Fruit fly (Drosophila melanogaster): ENCODE data around the gene Es2.

Es2 gene

dm6 chrX:8464378-8465036 lies 3.2 kb downstream of the Es2 start, which contains the start of gene Sptr:
Gene Sptr (minus strand): TSS chrX:8464438.
- TF ChIP-seq CG17801 (GFP tag; optimal IDR thresholded peaks at IDR 0.05; ENCODE audit: partially characterized antibody), result no peak

DNA sequence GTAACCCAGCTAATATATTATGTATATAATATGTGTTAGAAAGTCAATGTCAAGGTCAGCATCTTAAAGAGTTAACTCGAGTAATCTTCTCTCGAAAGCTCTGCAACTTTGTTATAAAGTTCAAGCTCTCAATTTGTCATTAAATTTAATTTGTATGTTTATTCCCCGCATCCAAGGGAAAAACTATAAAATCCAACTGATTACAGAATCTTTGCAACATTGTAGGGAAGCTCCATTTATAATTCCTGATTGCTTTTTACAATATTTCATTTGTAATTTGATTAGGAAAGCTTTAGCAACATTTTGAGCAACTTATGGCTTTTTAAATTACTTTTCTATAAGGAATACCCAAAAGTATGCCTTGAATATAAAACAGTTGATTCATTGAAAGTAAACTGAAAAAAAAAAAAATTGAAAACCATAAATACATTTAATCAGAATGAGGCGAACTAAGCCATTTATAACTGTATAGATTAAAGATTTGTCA lies 5.5 kb downstream of the Es2 start:
- no peak for TF ChIP-seq CG17801 (GFP tag; optimal IDR thresholded peaks at IDR 0.05; ENCODE audit: partially characterized antibody)

dm6 chrX:8468962-8469459 lies 7.7 kb downstream of the Es2 start, which contains the start of gene CG12116:
Gene CG12116 (minus strand): TSS chrX:8469012.
- no peak for TF ChIP-seq CG17801 (GFP tag; optimal IDR thresholded peaks at IDR 0.05; ENCODE audit: partially characterized antibody)

DNA sequence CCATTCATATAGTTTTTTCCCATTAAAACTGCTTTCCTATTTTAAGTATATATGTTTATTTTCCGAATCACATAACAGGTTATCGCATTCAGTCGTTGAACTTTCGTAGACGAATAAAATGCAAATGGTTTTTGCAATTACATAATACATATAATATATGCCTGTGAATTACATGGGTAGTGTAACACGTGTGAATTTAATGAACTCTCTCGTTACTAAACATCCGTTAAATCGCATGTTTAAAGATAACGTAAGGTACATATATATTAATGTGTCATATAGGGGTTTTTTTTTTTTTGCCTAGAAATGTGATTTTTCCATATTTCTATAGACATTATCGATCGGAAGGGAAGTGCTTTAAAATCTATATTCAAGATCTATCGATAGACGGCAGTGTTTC lies 8.3 kb downstream of the Es2 start:
- no peak for TF ChIP-seq CG17801 (GFP tag; optimal IDR thresholded peaks at IDR 0.05; ENCODE audit: partially characterized antibody)

dm6 chrX:8470588-8470987 lies 9.3 kb downstream of the Es2 start, which contains the start of gene Cp7Fa:
Gene Cp7Fa (plus strand): TSS chrX:8470888.
- no peak for TF ChIP-seq CG17801 (GFP tag; optimal IDR thresholded peaks at IDR 0.05; ENCODE audit: partially characterized antibody)

dm6 chrX:8473339-8473887 lies 12.1 kb downstream of the Es2 start, which contains the start of gene Cp7Fb:
Gene Cp7Fb (plus strand): TSS chrX:8473837.
- TF ChIP-seq CG17801 (GFP tag; optimal IDR thresholded peaks at IDR 0.05; ENCODE audit: partially characterized antibody), result no peak

DNA sequence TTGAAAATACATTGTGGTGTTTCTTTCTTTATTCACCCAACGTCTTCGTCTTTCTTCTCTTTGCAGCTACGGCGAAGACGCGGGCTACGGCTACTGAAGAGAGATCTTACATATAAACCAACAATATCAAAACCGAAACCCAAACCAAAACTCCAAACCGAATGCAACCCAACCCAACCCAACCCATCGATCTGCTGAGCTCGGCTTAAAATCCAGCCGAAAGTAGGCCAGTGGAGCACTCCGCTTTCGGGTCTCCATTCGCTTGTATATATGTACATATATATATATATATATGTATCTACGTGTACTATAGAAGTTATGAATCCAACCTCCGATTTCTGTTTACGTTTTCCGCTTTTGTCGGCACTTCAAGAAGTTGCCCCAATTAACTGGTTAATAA lies 14.4 kb downstream of the Es2 start:
- TF ChIP-seq CG17801 (GFP tag; optimal IDR thresholded peaks at IDR 0.05; ENCODE audit: partially characterized antibody), result no peak

- TF ChIP-seq CG17801 (GFP tag; optimal IDR thresholded peaks at IDR 0.05; ENCODE audit: partially characterized antibody), result no peak
These were observed 15.5 kb downstream of the Es2 start, which contains the start of gene Cp7Fc for dm6 chrX:8476817-8477216. Gene Cp7Fc (plus strand): TSS chrX:8477117.

DNA sequence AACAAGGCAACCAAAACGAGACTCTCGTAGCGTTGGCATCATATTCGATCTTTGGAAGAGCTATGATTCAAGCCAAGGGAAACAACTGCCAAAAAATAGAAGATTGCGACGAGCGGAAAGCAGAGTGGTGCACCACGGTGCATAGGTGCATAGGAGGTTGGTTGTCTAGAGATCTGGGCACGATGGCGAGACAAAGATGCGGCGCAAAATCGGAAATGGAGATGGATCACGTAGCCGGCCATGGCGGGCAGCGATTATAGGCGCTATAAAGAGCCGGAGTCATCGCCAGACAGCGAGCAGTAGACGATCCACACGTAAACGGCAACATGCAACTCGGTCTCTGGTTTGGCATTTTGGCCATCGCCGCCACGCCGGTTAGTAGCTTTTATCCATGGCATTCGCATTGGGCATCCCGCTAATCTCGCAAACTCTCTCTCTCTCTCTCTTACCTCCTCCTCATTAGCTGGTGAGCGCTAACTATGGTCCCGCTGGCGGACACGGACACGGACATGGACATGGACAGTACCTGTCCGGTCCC lies 17.8 kb downstream of the Es2 start, which contains the start of gene Cp36:
Gene Cp36 (plus strand): TSS at position 289 of the 538 bp plus-strand sequence.
- TF ChIP-seq CG17801 (GFP tag; optimal IDR thresholded peaks at IDR 0.05; ENCODE audit: partially characterized antibody), result no peak

- TF ChIP-seq CG17801 (GFP tag; optimal IDR thresholded peaks at IDR 0.05; ENCODE audit: partially characterized antibody), result no peak
These were observed 20.2 kb downstream of the Es2 start, which contains the start of gene Cp38 for dm6 chrX:8481462-8481861. Gene Cp38 (plus strand): TSS chrX:8481837.

dm6 chrX:8483671-8484070 lies 22.4 kb downstream of the Es2 start, which contains the start of gene CG33223:
Gene CG33223 (minus strand): TSS chrX:8483885.
- no peak for TF ChIP-seq CG17801 (GFP tag; optimal IDR thresholded peaks at IDR 0.05; ENCODE audit: partially characterized antibody)

- TF ChIP-seq CG17801 (GFP tag; optimal IDR thresholded peaks at IDR 0.05; ENCODE audit: partially characterized antibody), result no peak
These were observed 23.5 kb downstream of the Es2 start for dm6 chrX:8484778-8485177.

DNA sequence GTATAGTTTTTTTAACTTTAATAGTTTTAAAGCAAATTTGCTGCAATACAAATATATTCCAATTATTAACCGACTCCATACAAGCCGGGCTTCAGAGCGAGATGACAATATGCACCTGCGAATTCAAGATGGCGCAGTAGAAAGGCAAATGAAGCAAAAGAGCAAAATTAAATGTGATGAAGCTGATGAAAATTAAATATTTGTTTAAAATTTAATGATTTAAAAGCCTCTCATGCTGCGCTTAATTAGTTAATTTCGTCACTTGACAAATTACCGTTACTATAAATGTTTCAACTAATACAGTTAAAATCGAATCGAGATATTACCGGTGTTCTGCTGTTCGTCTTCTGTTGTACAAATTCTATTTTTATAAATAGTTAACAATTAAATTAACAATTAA lies 27.8 kb downstream of the Es2 start, which contains the start of gene CG33181:
Gene CG33181 (plus strand): TSS at position 301 of the 400 bp plus-strand sequence.
- TF ChIP-seq CG17801 (GFP tag; optimal IDR thresholded peaks at IDR 0.05; ENCODE audit: partially characterized antibody), result no peak

DNA sequence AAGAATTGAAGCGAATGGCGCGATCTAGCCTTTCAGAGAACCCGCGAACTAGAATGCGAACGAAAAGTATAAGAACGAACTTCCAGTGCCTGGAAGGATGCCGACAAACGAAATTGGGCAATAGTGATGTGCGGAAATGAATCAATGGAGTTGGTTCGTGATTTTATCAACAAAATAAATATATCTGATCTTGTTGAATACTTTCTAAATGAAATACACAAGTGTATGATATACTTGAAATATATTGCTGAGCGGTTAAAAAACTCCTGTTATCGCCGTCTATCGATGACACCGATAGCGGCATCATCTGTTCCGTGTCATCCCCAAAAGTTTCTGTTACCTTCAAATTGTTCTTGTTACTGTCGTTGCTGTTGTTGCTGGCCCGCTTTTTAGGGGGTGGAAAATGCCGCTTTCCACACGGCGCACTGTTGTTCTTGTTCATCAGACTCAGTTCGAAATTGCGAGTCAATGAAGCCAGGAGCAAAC lies 28.2 kb downstream of the Es2 start, which contains the start of gene otu:
Gene otu (minus strand): TSS at position 51 of the 486 bp plus-strand sequence.
- TF ChIP-seq CG17801 (GFP tag; optimal IDR thresholded peaks at IDR 0.05; ENCODE audit: partially characterized antibody), result no peak

DNA sequence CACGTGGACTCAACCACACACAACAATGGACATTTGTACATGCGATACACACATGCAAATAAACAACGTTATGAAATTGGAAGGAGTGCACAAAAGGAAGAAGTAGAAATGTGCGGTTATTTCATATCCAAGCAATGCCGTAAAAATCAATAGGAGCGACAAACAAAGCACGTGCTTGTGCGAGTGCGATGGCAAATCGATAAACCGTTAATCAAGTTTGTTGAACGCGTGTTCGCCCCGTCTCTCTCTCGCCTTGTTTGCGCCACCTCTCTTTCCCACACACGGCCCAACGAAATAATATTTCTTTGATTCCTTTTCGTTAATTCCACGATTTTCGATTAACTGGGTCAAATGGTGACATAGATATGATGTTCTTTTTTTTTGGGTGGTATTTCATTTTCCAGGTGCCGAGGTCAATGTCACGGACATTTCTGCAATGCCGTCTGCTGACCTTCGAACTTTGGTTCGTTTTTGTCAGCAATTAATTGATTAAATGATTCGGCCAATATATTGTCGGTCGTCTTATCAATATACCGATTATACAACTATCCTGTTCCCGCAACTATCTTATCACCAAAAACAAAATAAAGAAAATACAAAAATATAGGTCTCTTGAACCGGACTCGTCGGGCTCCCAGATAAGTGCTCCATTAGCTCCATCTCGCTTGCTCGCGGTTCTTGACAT lies 29.2 kb downstream of the Es2 start:
- no peak for TF ChIP-seq CG17801 (GFP tag; optimal IDR thresholded peaks at IDR 0.05; ENCODE audit: partially characterized antibody)
